In genomic region chrX:7539126-7539525, dm6 we compare ENCODE assay signal across 1 fruit fly cellular context.
TF ChIP-seq lines count a peak whose summit lies in the region.

No protein-coding gene starts in this region.

TF ChIP-seq in whole organism, embryonic, 481 proteins besides CTCF, POLR2A, EP300 and RAD21 (continued from another document):
- TF ChIP-seq Vsx1 (GFP tag; optimal IDR thresholded peaks at IDR 0.05; lab: Kevin White, UChicago) (no peak), Trl (optimal IDR thresholded peaks at IDR 0.05; lab: Kevin White, UChicago) (no peak), Trl (GFP tag; optimal IDR thresholded peaks at IDR 0.05; lab: Kevin White, UChicago) (peak; percentile 18), gem (tag; optimal IDR thresholded peaks at IDR 0.05; lab: Kevin White, UChicago) (peak; percentile 31), CG6683 (GFP tag; optimal IDR thresholded peaks at IDR 0.05; lab: Kevin White, UChicago) (no peak), HLH4C (GFP tag; IDR thresholded peaks at IDR 0.05; lab: Robert Waterston, UW; ENCODE audit: partially characterized antibody) (no peak), E2f2 (GFP tag; IDR thresholded peaks at IDR 0.05; lab: Robert Waterston, UW) (peak; percentile 28; the same call in 1 of the 2 replicates), Doc2 (GFP tag; IDR thresholded peaks at IDR 0.05; lab: Robert Waterston, UW) (no peak)
